Worm (Caenorhabditis elegans) whole organism, young adult: Measurements from ENCODE around the gene T19D7.7.

Source experiments
- F49E8.2 ChIP-seq: sonication (generic microtip); optimal IDR thresholded peaks from 3 replicates; lab custom pipeline; 2017; ENCODE audit warnings: missing genetic modification characterization, mild to moderate bottlenecking, missing compliant biosample characterization, antibody characterized with exemption, moderate library complexity; ENCODE audit not compliant: insufficient read depth
- Y53F4B.3 ChIP-seq: fragments of 200-800 bp; sonication (Bioruptor generic); IDR thresholded peaks from 2 replicates; pipeline ENCODE4 v1.3.6; 2022; ENCODE audit warnings: missing genetic modification reagents, missing genetic modification characterization, missing compliant biosample characterization
- aptf-2 ChIP-seq: fragments of 200-800 bp; sonication (Bioruptor generic); conservative IDR thresholded peaks from 2 replicates; pipeline ENCODE4 v1.3.6; 2022; ENCODE audit warnings: missing genetic modification reagents, missing genetic modification characterization, missing compliant biosample characterization
- chd-7 ChIP-seq: sonication (generic microtip); optimal IDR thresholded peaks from 2 replicates; lab custom pipeline; 2016; ENCODE audit warnings: mild to moderate bottlenecking, missing genetic modification characterization, moderate library complexity, missing compliant biosample characterization
- dpl-1 ChIP-seq: fragments of 150-350 bp; optimal IDR thresholded peaks from 2 replicates; lab custom pipeline; 2014; ENCODE audit warnings: missing biosample characterization, missing genetic modification reagents, missing genetic modification characterization
- ekl-4 ChIP-seq: fragments of 200-800 bp; sonication (Bioruptor generic); IDR thresholded peaks from 2 replicates; pipeline ENCODE4 v1.3.6; 2022; ENCODE audit warnings: missing genetic modification reagents, missing genetic modification characterization, missing compliant biosample characterization
- him-1 ChIP-seq: sonication (generic microtip); optimal IDR thresholded peaks from 2 replicates; lab custom pipeline; 2016; ENCODE audit warnings: missing genotype, missing genetic modification reagents, missing genetic modification characterization, missing compliant biosample characterization
- hmg-1.2 ChIP-seq: fragments of 200-800 bp; sonication (Bioruptor generic); IDR thresholded peaks from 2 replicates; pipeline ENCODE4 v1.3.6; 2022; ENCODE audit warnings: missing genetic modification reagents, missing genetic modification characterization, missing compliant biosample characterization
- pha-4 ChIP-seq: fragments of 150-350 bp; sonication (generic microtip); optimal IDR thresholded peaks from 2 replicates; lab custom pipeline; 2014; ENCODE audit warnings: missing biosample characterization, missing genetic modification reagents, missing genetic modification characterization
- unc-62 ChIP-seq: fragments of 150-350 bp; optimal IDR thresholded peaks from 2 replicates; lab custom pipeline; 2014; ENCODE audit warnings: missing biosample characterization, missing genetic modification reagents, missing genetic modification characterization

DNA sequence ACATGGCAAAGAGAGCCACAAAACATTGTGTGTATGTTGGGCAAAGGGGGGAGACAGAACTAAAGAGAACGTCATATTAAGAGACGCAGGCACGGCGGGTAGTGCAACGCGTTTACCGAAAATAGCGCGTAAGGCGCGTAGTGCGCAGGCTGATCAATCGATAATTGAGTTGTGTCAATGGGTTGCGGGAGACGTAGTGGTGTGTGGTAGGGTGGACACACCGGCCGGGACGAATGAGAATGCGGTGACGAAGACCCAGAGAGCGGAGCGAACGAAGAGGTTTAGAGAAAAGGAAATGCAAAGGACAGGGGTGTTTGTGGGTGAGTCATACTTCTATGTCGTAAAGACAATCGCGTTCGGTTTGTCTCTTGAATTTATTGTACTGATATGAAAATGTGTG is 46.9 kb upstream of the T19D7.7 start:
- TF ChIP-seq pha-4 (tag; lab: Kevin White, UChicago) = no peak
- TF ChIP-seq hmg-1.2 (GFP tag; lab: Robert Waterston, UW) = peak; percentile 89
- no peak for TF ChIP-seq Y53F4B.3
- TF ChIP-seq F49E8.2 (tag; lab: Kevin White, UChicago) = no peak
- no peak for TF ChIP-seq dpl-1 (GFP tag; lab: Kevin White, UChicago)
- peak; percentile 13 for TF ChIP-seq unc-62 (GFP tag; lab: Kevin White, UChicago)
- TF ChIP-seq him-1 (tag; lab: Kevin White, UChicago) = no peak
- TF ChIP-seq chd-7 (tag; lab: Kevin White, UChicago) = peak; percentile 47
- TF ChIP-seq aptf-2 (GFP tag; lab: Robert Waterston, UW) = no peak
- no peak for TF ChIP-seq ekl-4 (GFP tag; lab: Robert Waterston, UW)
